Worm (Caenorhabditis elegans) whole organism, mixed stage, embryonic: ENCODE measurements around the gene nhr-246.

Source experiments
- M03D4.4 ChIP-seq: sonication (generic microtip); optimal IDR thresholded peaks from 2 replicates; lab custom pipeline; 2017; ENCODE audit warnings: mild to moderate bottlenecking, missing genetic modification characterization, missing compliant biosample characterization
- bed-3 ChIP-seq: fragments of 200-800 bp; sonication (Bioruptor generic); optimal IDR thresholded peaks from 3 replicates; lab custom pipeline; 2018; ENCODE audit warnings: mild to moderate bottlenecking, missing genetic modification characterization, moderate library complexity, missing compliant biosample characterization
- blmp-1 ChIP-seq: fragments of 150-350 bp; optimal IDR thresholded peaks from 2 replicates; lab custom pipeline; 2014; ENCODE audit warnings: missing biosample characterization, missing genetic modification characterization
- ceh-39 ChIP-seq: fragments of 150-350 bp; optimal IDR thresholded peaks from 2 replicates; lab custom pipeline; 2014; ENCODE audit warnings: missing biosample characterization, missing genetic modification characterization
- ceh-83 ChIP-seq: fragments of 200-800 bp; sonication (Bioruptor generic); optimal IDR thresholded peaks from 2 replicates; lab custom pipeline; 2018; ENCODE audit warnings: mild to moderate bottlenecking, missing genetic modification characterization, missing compliant biosample characterization
- ces-1 ChIP-seq: fragments of 150-350 bp; optimal IDR thresholded peaks from 2 replicates; lab custom pipeline; 2014; ENCODE audit warnings: missing biosample characterization, missing genetic modification reagents, missing genetic modification characterization
- drap-1 ChIP-seq: fragments of 200-800 bp; sonication (Bioruptor generic); optimal IDR thresholded peaks from 3 replicates; lab custom pipeline; 2018; ENCODE audit warnings: mild to moderate bottlenecking, missing genetic modification characterization, missing compliant biosample characterization
- elt-1 ChIP-seq: sonication (generic microtip); optimal IDR thresholded peaks from 2 replicates; lab custom pipeline; 2017; ENCODE audit warnings: missing genetic modification characterization, mild to moderate bottlenecking, missing compliant biosample characterization, antibody characterized with exemption, moderate library complexity, borderline replicate concordance; ENCODE audit not compliant: insufficient read depth
- elt-3 ChIP-seq: fragments of 150-350 bp; optimal IDR thresholded peaks from 2 replicates; lab custom pipeline; 2014; ENCODE audit warnings: missing biosample characterization, missing genetic modification characterization
- ham-2 ChIP-seq: fragments of 200-800 bp; sonication (Bioruptor generic); optimal IDR thresholded peaks from 2 replicates; lab custom pipeline; 2018; ENCODE audit warnings: mild to moderate bottlenecking, missing genetic modification characterization, missing compliant biosample characterization
- hlh-1 ChIP-seq: fragments of 150-350 bp; optimal IDR thresholded peaks from 2 replicates; lab custom pipeline; 2014; ENCODE audit warnings: missing biosample characterization, missing genetic modification reagents, missing genetic modification characterization
- lin-13 ChIP-seq: fragments of 150-350 bp; optimal IDR thresholded peaks from 2 replicates; lab custom pipeline; 2014; ENCODE audit warnings: missing biosample characterization, missing genetic modification characterization
- lin-32 ChIP-seq: fragments of 200-800 bp; sonication (Bioruptor generic); optimal IDR thresholded peaks from 2 replicates; lab custom pipeline; 2018; ENCODE audit warnings: mild to moderate bottlenecking, missing genetic modification characterization, missing compliant biosample characterization
- mab-5 ChIP-seq: fragments of 150-350 bp; optimal IDR thresholded peaks from 2 replicates; lab custom pipeline; 2014; ENCODE audit warnings: missing biosample characterization, missing genetic modification characterization
- mep-1 ChIP-seq: fragments of 150-350 bp; optimal IDR thresholded peaks from 2 replicates; lab custom pipeline; 2017; ENCODE audit warnings: missing biosample characterization, missing genetic modification reagents, missing genetic modification characterization, inconsistent platforms
- nhr-12 ChIP-seq: fragments of 150-350 bp; optimal IDR thresholded peaks from 2 replicates; lab custom pipeline; 2014; ENCODE audit warnings: missing biosample characterization, missing genetic modification characterization
- nhr-2 ChIP-seq: fragments of 150-350 bp; optimal IDR thresholded peaks from 2 replicates; lab custom pipeline; 2014; ENCODE audit warnings: missing biosample characterization, missing genetic modification characterization
- nhr-28 ChIP-seq: fragments of 150-350 bp; optimal IDR thresholded peaks from 2 replicates; lab custom pipeline; 2014; ENCODE audit warnings: missing biosample characterization, missing genetic modification characterization
- nhr-76 ChIP-seq: sonication (generic microtip); optimal IDR thresholded peaks from 2 replicates; lab custom pipeline; 2017; ENCODE audit warnings: missing biosample characterization, missing genetic modification characterization
- snpc-4 ChIP-seq: fragments of 150-350 bp; optimal IDR thresholded peaks from 2 replicates; lab custom pipeline; 2014; ENCODE audit warnings: missing biosample characterization, missing genetic modification characterization
- sptf-1 ChIP-seq: sonication (generic microtip); optimal IDR thresholded peaks from 2 replicates; lab custom pipeline; 2017; ENCODE audit warnings: mild to moderate bottlenecking, missing genetic modification characterization, moderate library complexity, missing compliant biosample characterization
- tbx-8 ChIP-seq: fragments of 200-800 bp; sonication (Bioruptor generic); optimal IDR thresholded peaks from 2 replicates; lab custom pipeline; 2018; ENCODE audit warnings: mild to moderate bottlenecking, missing genetic modification characterization, moderate library complexity, missing compliant biosample characterization
- unc-120 ChIP-seq: sonication (generic microtip); optimal IDR thresholded peaks from 2 replicates; lab custom pipeline; 2017; ENCODE audit warnings: missing genetic modification characterization, missing compliant biosample characterization; ENCODE audit not compliant: poor library complexity, severe bottlenecking
- unc-39 ChIP-seq: fragments of 150-350 bp; optimal IDR thresholded peaks from 2 replicates; lab custom pipeline; 2014; ENCODE audit warnings: missing biosample characterization, missing genetic modification characterization
- unc-62 ChIP-seq: fragments of 150-350 bp; optimal IDR thresholded peaks from 2 replicates; lab custom pipeline; 2014; ENCODE audit warnings: missing biosample characterization, missing genetic modification reagents, missing genetic modification characterization
- ztf-11 ChIP-seq: fragments of 150-350 bp; optimal IDR thresholded peaks from 2 replicates; lab custom pipeline; 2014; ENCODE audit warnings: missing biosample characterization, missing genetic modification characterization

nhr-246 gene

DNA sequence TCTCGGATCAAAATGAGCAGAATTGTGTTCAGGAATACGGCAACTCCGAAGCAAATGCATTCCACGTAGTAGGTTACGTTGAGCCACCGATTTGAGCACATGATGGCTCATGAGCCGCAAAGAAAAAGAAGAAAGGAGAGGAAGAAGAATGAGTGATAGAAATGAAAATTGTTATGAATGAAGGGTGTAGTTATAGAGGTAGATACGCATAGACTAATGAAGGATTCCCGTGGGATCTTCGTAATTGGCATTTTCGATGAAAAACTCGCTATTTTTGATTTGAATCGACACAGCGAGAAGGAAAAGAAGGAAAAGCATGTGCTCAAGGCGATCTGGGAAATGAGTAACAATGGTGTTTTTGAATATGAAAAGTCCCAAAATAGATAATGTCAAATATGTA lies 22.4 kb upstream of the nhr-246 start, which contains the start of gene str-96:
str-96 (minus strand) TSS at position 101 of the 400 bp plus-strand sequence.
- TF ChIP-seq nhr-76 (tag; lab: Kevin White, UChicago) (no peak), mep-1 (tag; lab: Kevin White, UChicago) (no peak), unc-39 (no peak), unc-62 (GFP tag; lab: Kevin White, UChicago) (no peak), mab-5 (tag; lab: Kevin White, UChicago) (no peak)

DNA sequence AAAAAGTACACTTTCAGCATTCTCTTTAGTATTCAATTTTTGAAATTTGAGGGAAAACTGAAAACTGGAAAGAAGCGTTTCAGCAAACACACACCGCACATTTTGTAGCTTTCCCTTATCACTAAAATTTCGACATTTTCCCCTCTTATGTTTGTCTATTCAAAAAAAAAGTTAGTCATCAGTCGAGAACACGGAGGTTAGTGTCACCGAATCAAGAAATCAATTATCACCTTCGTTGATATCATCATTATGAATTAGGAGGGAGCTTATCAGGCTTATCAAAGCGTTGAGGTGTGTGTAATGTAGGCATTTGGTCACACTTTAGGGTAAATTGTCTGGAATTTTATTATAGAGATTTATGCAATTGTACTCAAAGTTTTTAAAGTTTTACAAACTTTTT lies 17.7 kb upstream of the nhr-246 start, which contains the start of gene cpr-3:
cpr-3 (minus strand) TSS at position 104 of the 400 bp plus-strand sequence.
- TF ChIP-seq lin-32 (GFP tag; lab: Kevin White, UChicago): no peak

- no peak for TF ChIP-seq mep-1 (tag; lab: Kevin White, UChicago)
- no peak for TF ChIP-seq M03D4.4 (tag; lab: Kevin White, UChicago)
Measured at ce11 chrV:15303625-15304024, 12.7 kb upstream of the nhr-246 start, which contains the start of gene srx-48. Gene srx-48, minus strand, starts transcription at chrV:15303725.

DNA sequence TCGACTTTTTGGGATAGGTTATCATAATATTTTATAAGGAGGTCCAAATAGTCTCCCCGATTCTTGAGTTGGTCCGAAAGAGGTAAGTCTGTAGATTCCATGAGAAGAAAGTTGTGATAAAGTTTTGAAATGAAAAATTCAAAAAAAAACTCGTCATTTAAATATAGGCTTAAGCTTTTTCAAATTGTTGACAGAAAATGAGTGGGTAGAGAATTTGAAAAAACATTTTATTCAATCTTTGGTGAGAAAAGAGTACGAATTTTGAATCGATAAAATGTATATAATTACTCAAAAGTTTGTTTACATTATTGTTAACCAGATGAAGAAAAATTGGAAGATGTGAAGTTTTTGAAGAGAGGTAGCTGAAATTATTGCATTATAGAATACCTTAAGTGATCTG lies 10.8 kb upstream of the nhr-246 start, which contains the start of gene T26H8.5:
T26H8.5 (minus strand) TSS at position 101 of the 400 bp plus-strand sequence.
- TF ChIP-seq nhr-2 (tag; lab: Kevin White, UChicago) (no peak), ceh-83 (GFP tag; lab: Kevin White, UChicago) (no peak), bed-3 (GFP tag; lab: Kevin White, UChicago) (no peak), lin-32 (GFP tag; lab: Kevin White, UChicago) (no peak), sptf-1 (tag; lab: Kevin White, UChicago) (no peak), nhr-76 (tag; lab: Kevin White, UChicago) (no peak), unc-39 (no peak), tbx-8 (GFP tag; lab: Kevin White, UChicago) (no peak), hlh-1 (tag; lab: Kevin White, UChicago) (no peak), ceh-39 (tag; lab: Kevin White, UChicago) (no peak), mab-5 (tag; lab: Kevin White, UChicago) (no peak)

DNA sequence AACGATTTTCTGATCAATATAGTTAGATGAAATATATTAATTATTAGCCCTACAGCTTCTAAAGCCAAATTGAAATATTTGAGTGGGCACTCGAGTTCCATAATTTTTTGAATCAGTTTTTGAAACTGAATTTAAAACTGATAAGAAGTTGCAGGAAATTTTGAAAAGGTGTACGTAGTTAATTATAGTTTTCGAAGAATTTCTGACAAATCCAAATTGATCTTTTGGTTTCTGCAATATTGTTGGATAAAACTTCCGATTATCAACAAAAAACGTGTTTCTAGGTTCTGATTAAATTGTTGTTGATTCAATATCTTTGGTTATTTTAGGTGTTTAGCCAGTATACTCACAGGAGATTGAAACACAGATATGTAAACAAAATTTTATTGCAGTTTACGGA lies 9.5 kb upstream of the nhr-246 start, which contains the start of gene T26H8.4:
T26H8.4 (minus strand) TSS at position 101 of the 400 bp plus-strand sequence.
- TF ChIP-seq unc-62 (GFP tag; lab: Kevin White, UChicago) (no peak), ham-2 (no peak), drap-1 (GFP tag; lab: Kevin White, UChicago) (no peak), nhr-12 (tag; lab: Kevin White, UChicago) (no peak), nhr-28 (tag; lab: Kevin White, UChicago) (no peak), tbx-8 (GFP tag; lab: Kevin White, UChicago) (no peak), ztf-11 (tag; lab: Kevin White, UChicago) (no peak), mab-5 (tag; lab: Kevin White, UChicago) (no peak), unc-120 (tag; lab: Kevin White, UChicago) (no peak), nhr-76 (tag; lab: Kevin White, UChicago) (no peak), mep-1 (tag; lab: Kevin White, UChicago) (no peak)
- TF ChIP-seq, all 35 proteins: peak for 0

ce11 chrV:15309011-15309410 lies 7.3 kb upstream of the nhr-246 start, which contains the start of gene srz-10:
Gene srz-10, minus strand, starts transcription at chrV:15309098.
- no peak for TF ChIP-seq ces-1 (GFP tag; lab: Kevin White, UChicago)
- no peak for TF ChIP-seq ceh-39 (tag; lab: Kevin White, UChicago)
- no peak for TF ChIP-seq unc-120 (tag; lab: Kevin White, UChicago)
- no peak for TF ChIP-seq sptf-1 (tag; lab: Kevin White, UChicago)
- TF ChIP-seq blmp-1 (tag; lab: Kevin White, UChicago): no peak
- no peak for TF ChIP-seq lin-13 (tag; lab: Kevin White, UChicago)
- TF ChIP-seq elt-1 (tag; lab: Kevin White, UChicago): no peak
- TF ChIP-seq elt-3 (tag; lab: Kevin White, UChicago): no peak
- TF ChIP-seq bed-3 (GFP tag; lab: Kevin White, UChicago): no peak
- no peak for TF ChIP-seq nhr-12 (tag; lab: Kevin White, UChicago)
- no peak for TF ChIP-seq snpc-4 (tag; lab: Kevin White, UChicago)
- TF ChIP-seq ceh-83 (GFP tag; lab: Kevin White, UChicago): no peak
- no peak for TF ChIP-seq nhr-28 (tag; lab: Kevin White, UChicago)
- TF ChIP-seq M03D4.4 (tag; lab: Kevin White, UChicago): no peak
